Fruit fly (Drosophila melanogaster): ENCODE measurements around the gene ex.

Gene ex

DNA sequence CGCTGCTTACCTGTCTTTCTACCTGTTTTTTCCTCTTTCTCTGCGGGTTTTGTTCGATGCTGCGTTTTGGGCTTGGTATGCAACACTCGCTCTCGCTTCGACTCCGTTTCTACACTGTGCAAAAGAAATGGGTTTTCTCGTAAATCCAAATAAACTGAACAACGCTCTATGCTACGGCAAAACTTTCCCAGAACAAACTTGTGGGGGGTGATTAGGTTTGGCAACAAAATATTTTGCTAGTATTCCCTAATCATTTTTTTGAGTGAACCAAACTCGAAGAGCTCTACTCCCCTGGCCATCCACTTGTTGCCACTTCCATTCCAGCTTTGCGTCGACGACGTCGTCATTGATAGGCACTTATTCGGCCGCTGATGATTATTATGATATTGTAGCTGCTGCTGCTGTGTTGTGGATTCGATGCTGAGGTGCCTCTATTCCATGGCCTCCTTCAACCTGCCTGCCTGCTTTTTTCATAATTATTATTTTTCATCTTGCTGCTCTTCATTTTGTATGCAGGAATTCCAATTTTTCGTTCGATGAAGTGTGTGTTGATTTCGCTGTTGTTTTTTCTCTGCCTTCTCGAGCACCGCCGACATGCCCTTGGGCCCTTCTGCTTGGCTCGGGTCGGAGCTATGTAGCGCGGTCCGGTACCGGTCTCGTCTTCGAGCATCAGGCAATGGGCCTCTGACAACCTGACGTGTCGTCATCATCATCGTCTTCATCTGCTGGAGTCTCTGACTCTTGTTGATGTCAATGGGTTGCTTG is 11.1 kb downstream of the ex start (continued):
- peak; percentile 63 for TF ChIP-seq CG13123 (GFP tag; optimal IDR thresholded peaks at IDR 0.05)
- peak; percentile 69 for TF ChIP-seq CG1233 (GFP tag; optimal IDR thresholded peaks at IDR 0.05)
- peak; percentile 77 for TF ChIP-seq wor (GFP tag; IDR thresholded peaks at IDR 0.05)
- peak; percentile 27; the same call in 1 of the 2 replicates for TF ChIP-seq wdn (GFP tag; IDR thresholded peaks at IDR 0.05)
- TF ChIP-seq CG9727 (GFP tag; optimal IDR thresholded peaks at IDR 0.05) = peak; percentile 85
- peak; percentile 82 for TF ChIP-seq nmo (GFP tag; optimal IDR thresholded peaks at IDR 0.05)
- TF ChIP-seq bcd (GFP tag; optimal IDR thresholded peaks at IDR 0.05) = peak; percentile 70
- peak; percentile 62 for TF ChIP-seq E2f2 (GFP tag; IDR thresholded peaks at IDR 0.05)
- TF ChIP-seq CG17612 (GFP tag; IDR thresholded peaks at IDR 0.05) = 0 out of 2 replicates have a peak, but pooled peaks have one; percentile 23
- peak; percentile 72 for TF ChIP-seq p53 (GFP tag; optimal IDR thresholded peaks at IDR 0.05)
- TF ChIP-seq Atf3 (GFP tag; optimal IDR thresholded peaks at IDR 0.05) = peak; percentile 84
- peak; percentile 83 for TF ChIP-seq CG1602 (GFP tag; optimal IDR thresholded peaks at IDR 0.05)
- TF ChIP-seq sim (GFP tag; IDR thresholded peaks at IDR 0.05) = peak; percentile 70
- peak; percentile 85 for TF ChIP-seq CG30431 (GFP tag; optimal IDR thresholded peaks at IDR 0.05)
- TF ChIP-seq CG18619 (GFP tag; optimal IDR thresholded peaks at IDR 0.05) = peak; percentile 56
- no peak for TF ChIP-seq Scr (GFP tag; IDR thresholded peaks at IDR 0.05; ENCODE audit: partially characterized antibody)

DNA sequence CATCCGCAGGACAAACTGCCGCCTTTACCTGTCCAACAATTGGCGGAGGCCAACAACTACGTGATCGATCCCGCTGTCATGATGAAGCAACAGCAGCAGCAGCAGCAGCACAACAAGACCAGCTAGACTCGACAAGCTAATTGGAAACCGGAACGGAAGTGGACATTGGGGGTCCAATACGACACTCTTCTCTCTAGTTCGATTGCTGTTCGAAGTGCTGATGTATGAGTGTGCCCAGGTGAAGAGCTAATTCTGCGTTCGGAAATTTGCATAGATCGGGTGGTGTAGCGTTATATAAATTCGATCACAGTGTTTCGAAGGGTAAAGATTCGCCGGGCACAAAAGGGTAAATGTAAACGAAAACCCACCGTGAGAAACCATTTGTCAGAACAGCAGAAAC is 16.1 kb downstream of the ex start:
- TF ChIP-seq CG7839 (tag; optimal IDR thresholded peaks at IDR 0.05) (no peak), Neu2 (GFP tag; optimal IDR thresholded peaks at IDR 0.05; ENCODE audit: borderline replicate concordance) (no peak), Taf1 (GFP tag; IDR thresholded peaks at IDR 0.05) (no peak), insv (GFP tag; optimal IDR thresholded peaks at IDR 0.05) (peak in 1 of 2 experiments; percentile 71), gfzf (GFP tag; optimal IDR thresholded peaks at IDR 0.05) (no peak), Spps (tag; optimal IDR thresholded peaks at IDR 0.05) (no peak), onecut (GFP tag; IDR thresholded peaks at IDR 0.05) (no peak), CG12659 (GFP tag; optimal IDR thresholded peaks at IDR 0.05) (no peak), CG1603 (tag; optimal IDR thresholded peaks at IDR 0.05) (no peak), Elba2 (GFP tag; optimal IDR thresholded peaks at IDR 0.05) (peak; percentile 80), tap (tag; optimal IDR thresholded peaks at IDR 0.05) (no peak), nerfin-1 (tag; optimal IDR thresholded peaks at IDR 0.05) (no peak)

dm6 chr2L:451705-452472 is 20.9 kb downstream of the ex start:
- no peak for TF ChIP-seq hth (optimal IDR thresholded peaks at IDR 0.05)
- TF ChIP-seq fu2 (GFP tag; optimal IDR thresholded peaks at IDR 0.05) = no peak
- no peak for TF ChIP-seq CG13775 (GFP tag; optimal IDR thresholded peaks at IDR 0.05)
- no peak for TF ChIP-seq her (GFP tag; optimal IDR thresholded peaks at IDR 0.05)
- no peak for TF ChIP-seq CG3726 (GFP tag; IDR thresholded peaks at IDR 0.05)
- TF ChIP-seq gce (GFP tag; IDR thresholded peaks at IDR 0.05) = no peak
- no peak for TF ChIP-seq CG16779 (GFP tag; IDR thresholded peaks at IDR 0.05)
- TF ChIP-seq emc (GFP tag; optimal IDR thresholded peaks at IDR 0.05) = no peak
- no peak for TF ChIP-seq CG10979 (tag; optimal IDR thresholded peaks at IDR 0.05)
- no peak for TF ChIP-seq ssp (GFP tag; IDR thresholded peaks at IDR 0.05)
- no peak for TF ChIP-seq CG11504 (tag; optimal IDR thresholded peaks at IDR 0.05)
- TF ChIP-seq Rx (GFP tag; IDR thresholded peaks at IDR 0.05) = no peak
- no peak for TF ChIP-seq crol (GFP tag; IDR thresholded peaks at IDR 0.05)
- TF ChIP-seq lbe (GFP tag; optimal IDR thresholded peaks at IDR 0.05) = peak; percentile 39
- TF ChIP-seq HHEX (GFP tag; optimal IDR thresholded peaks at IDR 0.05) = no peak
- peak; percentile 82 for TF ChIP-seq exex (tag; optimal IDR thresholded peaks at IDR 0.05)
- no peak for TF ChIP-seq Oli (tag; optimal IDR thresholded peaks at IDR 0.05)
- no peak for TF ChIP-seq cwo (GFP tag; optimal IDR thresholded peaks at IDR 0.05)
- no peak for TF ChIP-seq CG10654 (GFP tag; optimal IDR thresholded peaks at IDR 0.05)
- no peak for TF ChIP-seq CG31224 (GFP tag; IDR thresholded peaks at IDR 0.05)
